Worm (Caenorhabditis elegans): ENCODE measurements around the gene srg-47.

Gene srg-47

ce11 chrV:14576745-14577373 is 20.8 kb upstream of the srg-47 start:
- TF ChIP-seq pha-4 (tag; optimal IDR thresholded peaks at IDR 0.05) (no peak), unc-62 (GFP tag; optimal IDR thresholded peaks at IDR 0.05) (peak; percentile 79), lin-13 (tag; optimal IDR thresholded peaks at IDR 0.05) (no peak), ceh-83 (GFP tag; optimal IDR thresholded peaks at IDR 0.05) (no peak), hlh-1 (tag; optimal IDR thresholded peaks at IDR 0.05) (peak; percentile 76), unc-120 (tag; optimal IDR thresholded peaks at IDR 0.05; ENCODE audit: poor library complexity, severe bottlenecking) (peak; percentile 10)

ce11 chrV:14562589-14562988 is 6.5 kb upstream of the srg-47 start, which contains the start of gene C53A5.11:
TSS of gene C53A5.11 (plus strand) at chrV:14562889.
- TF ChIP-seq nhr-237 (tag; optimal IDR thresholded peaks at IDR 0.05) (no peak), tbx-8 (GFP tag; optimal IDR thresholded peaks at IDR 0.05) (no peak), elt-1 (tag; optimal IDR thresholded peaks at IDR 0.05; ENCODE audit: borderline replicate concordance, insufficient read depth) (no peak), ces-1 (GFP tag; optimal IDR thresholded peaks at IDR 0.05) (no peak), nhr-2 (tag; optimal IDR thresholded peaks at IDR 0.05) (no peak), sem-2 (GFP tag; optimal IDR thresholded peaks at IDR 0.05) (no peak), ham-2 (GFP tag; optimal IDR thresholded peaks at IDR 0.05) (no peak), lin-13 (tag; optimal IDR thresholded peaks at IDR 0.05) (no peak), mab-5 (tag; optimal IDR thresholded peaks at IDR 0.05) (no peak), mls-2 (tag; optimal IDR thresholded peaks at IDR 0.05) (no peak), hlh-1 (tag; optimal IDR thresholded peaks at IDR 0.05) (no peak)

ce11 chrV:14559312-14559711 is 3.2 kb upstream of the srg-47 start, which contains the start of gene srt-32:
TSS of gene srt-32 (plus strand) at chrV:14559612.
- no peak for TF ChIP-seq nhr-237 (tag; optimal IDR thresholded peaks at IDR 0.05)
- no peak for TF ChIP-seq mab-5 (tag; optimal IDR thresholded peaks at IDR 0.05)
- no peak for TF ChIP-seq ces-1 (GFP tag; optimal IDR thresholded peaks at IDR 0.05)
- TF ChIP-seq blmp-1 (tag; optimal IDR thresholded peaks at IDR 0.05) = no peak
- TF ChIP-seq tbx-8 (GFP tag; optimal IDR thresholded peaks at IDR 0.05) = no peak
- TF ChIP-seq unc-39 (tag; optimal IDR thresholded peaks at IDR 0.05) = no peak
- no peak for TF ChIP-seq ceh-83 (GFP tag; optimal IDR thresholded peaks at IDR 0.05)
- TF ChIP-seq zip-8 (tag; optimal IDR thresholded peaks at IDR 0.05) = no peak
- TF ChIP-seq ceh-43 (GFP tag; optimal IDR thresholded peaks at IDR 0.05) = no peak

ce11 chrV:14558757-14559156 is 2.7 kb upstream of the srg-47 start, which contains the start of gene C53A5.9:
TSS of gene C53A5.9 (minus strand) at chrV:14558857.
- TF ChIP-seq unc-120 (tag; optimal IDR thresholded peaks at IDR 0.05; ENCODE audit: poor library complexity, severe bottlenecking) = no peak
- no peak for TF ChIP-seq mep-1 (tag; optimal IDR thresholded peaks at IDR 0.05)
- TF ChIP-seq ham-2 (GFP tag; optimal IDR thresholded peaks at IDR 0.05) = no peak
- TF ChIP-seq elt-3 (tag; optimal IDR thresholded peaks at IDR 0.05) = no peak
- TF ChIP-seq mab-5 (tag; optimal IDR thresholded peaks at IDR 0.05) = no peak
- no peak for TF ChIP-seq pha-4 (tag; optimal IDR thresholded peaks at IDR 0.05)
- no peak for TF ChIP-seq ztf-11 (tag; optimal IDR thresholded peaks at IDR 0.05)
- TF ChIP-seq drap-1 (GFP tag; optimal IDR thresholded peaks at IDR 0.05) = no peak
- TF ChIP-seq hlh-1 (tag; optimal IDR thresholded peaks at IDR 0.05) = no peak
- TF ChIP-seq lin-13 (tag; optimal IDR thresholded peaks at IDR 0.05) = no peak

- TF ChIP-seq unc-120 (tag; optimal IDR thresholded peaks at IDR 0.05; ENCODE audit: poor library complexity, severe bottlenecking) = peak; percentile 9
- no peak for TF ChIP-seq ces-1 (GFP tag; optimal IDR thresholded peaks at IDR 0.05)
Observed at ce11 chrV:14548510-14548909, 7.6 kb downstream of the srg-47 start.

- TF ChIP-seq sptf-1 (tag; optimal IDR thresholded peaks at IDR 0.05) = no peak
- TF ChIP-seq ham-2 (GFP tag; optimal IDR thresholded peaks at IDR 0.05) = no peak
- no peak for TF ChIP-seq nhr-28 (tag; optimal IDR thresholded peaks at IDR 0.05)
- no peak for TF ChIP-seq pha-4 (tag; optimal IDR thresholded peaks at IDR 0.05)
- TF ChIP-seq unc-62 (GFP tag; optimal IDR thresholded peaks at IDR 0.05) = no peak
- TF ChIP-seq ceh-83 (GFP tag; optimal IDR thresholded peaks at IDR 0.05) = no peak
- TF ChIP-seq ztf-11 (tag; optimal IDR thresholded peaks at IDR 0.05) = no peak
- no peak for TF ChIP-seq flh-1 (GFP tag; optimal IDR thresholded peaks at IDR 0.05)
- no peak for TF ChIP-seq hlh-1 (tag; optimal IDR thresholded peaks at IDR 0.05)
Observed at ce11 chrV:14546569-14546968, 9.5 kb downstream of the srg-47 start, which contains the start of gene C53A5.13. TSS of gene C53A5.13 (plus strand) at chrV:14546869.
